Worm (Caenorhabditis elegans) whole organism, early embryonic: ENCODE measurements around the gene F20B10.3.

Experiments used
- B0310.2 ChIP-seq: sonication (generic microtip); optimal IDR thresholded peaks from 2 replicates; lab custom pipeline; 2016; ENCODE audit warnings: mild to moderate bottlenecking, missing genetic modification characterization, missing compliant biosample characterization
- F13C5.2 ChIP-seq: sonication (generic microtip); optimal IDR thresholded peaks from 2 replicates; lab custom pipeline; 2017; ENCODE audit warnings: mild to moderate bottlenecking, missing genetic modification characterization, inconsistent platforms, missing compliant biosample characterization
- aly-1 ChIP-seq: sonication (generic microtip); optimal IDR thresholded peaks from 2 replicates; lab custom pipeline; 2016; ENCODE audit warnings: missing genetic modification characterization, missing compliant biosample characterization
- ama-1 ChIP-seq: fragments of 150-350 bp; optimal IDR thresholded peaks from 2 replicates; lab custom pipeline; 2014
- ceh-13 ChIP-seq: fragments of 200-800 bp; sonication (Bioruptor generic); optimal IDR thresholded peaks from 2 replicates; lab custom pipeline; 2018; ENCODE audit warnings: mild to moderate bottlenecking, missing genetic modification characterization, missing compliant biosample characterization
- ceh-36 ChIP-seq: sonication (generic microtip); optimal IDR thresholded peaks from 2 replicates; lab custom pipeline; 2016; ENCODE audit warnings: missing genetic modification characterization, inconsistent platforms, missing compliant biosample characterization
- ets-7 ChIP-seq: sonication (generic microtip); optimal IDR thresholded peaks from 2 replicates; lab custom pipeline; 2016; ENCODE audit warnings: missing genotype, missing genetic modification characterization, missing compliant biosample characterization
- flt-1 ChIP-seq: fragments of 200-800 bp; sonication (Bioruptor generic); IDR thresholded peaks from 2 replicates; pipeline ENCODE4 v1.3.6; 2022; ENCODE audit warnings: missing genetic modification characterization, missing compliant biosample characterization
- hmbx-1 ChIP-seq: sonication (generic microtip); optimal IDR thresholded peaks from 2 replicates; lab custom pipeline; 2016; ENCODE audit warnings: mild to moderate bottlenecking, missing genetic modification characterization, missing compliant biosample characterization
- hmg-4 ChIP-seq: fragments of 200-800 bp; sonication (Bioruptor generic); optimal IDR thresholded peaks from 2 replicates; lab custom pipeline; 2018; ENCODE audit warnings: mild to moderate bottlenecking, missing genetic modification characterization, missing compliant biosample characterization
- hnd-1 ChIP-seq: sonication (generic microtip); optimal IDR thresholded peaks from 2 replicates; lab custom pipeline; 2016; ENCODE audit warnings: missing genetic modification characterization, missing compliant biosample characterization
- pes-1 ChIP-seq: fragments of 200-800 bp; sonication (Bioruptor generic); IDR thresholded peaks from 2 replicates; pipeline ENCODE4 v1.3.6; 2022; ENCODE audit warnings: missing genetic modification reagents, missing genetic modification characterization, missing compliant biosample characterization
- scrt-1 ChIP-seq: fragments of 200-800 bp; sonication (Bioruptor generic); IDR thresholded peaks from 2 replicates; pipeline ENCODE4 v1.3.6; 2022; ENCODE audit warnings: missing genetic modification characterization, missing compliant biosample characterization
- sea-1 ChIP-seq: fragments of 200-800 bp; sonication (Bioruptor generic); conservative IDR thresholded peaks from 2 replicates; pipeline ENCODE4 v1.3.6; 2022; ENCODE audit warnings: missing genetic modification characterization, missing compliant biosample characterization
- tbx-11 ChIP-seq: fragments of 200-800 bp; sonication (Bioruptor generic); IDR thresholded peaks from 2 replicates; pipeline ENCODE4 v1.3.6; 2022; ENCODE audit warnings: missing genetic modification characterization, missing compliant biosample characterization
- tbx-37 ChIP-seq: fragments of 200-800 bp; sonication (Bioruptor generic); conservative IDR thresholded peaks from 2 replicates; pipeline ENCODE4 v1.3.6; 2022; ENCODE audit warnings: missing genetic modification reagents, missing genetic modification characterization, missing compliant biosample characterization
- tra-4 ChIP-seq: sonication (generic microtip); optimal IDR thresholded peaks from 2 replicates; lab custom pipeline; 2017; ENCODE audit warnings: missing genetic modification characterization, missing compliant biosample characterization

Gene F20B10.3

DNA sequence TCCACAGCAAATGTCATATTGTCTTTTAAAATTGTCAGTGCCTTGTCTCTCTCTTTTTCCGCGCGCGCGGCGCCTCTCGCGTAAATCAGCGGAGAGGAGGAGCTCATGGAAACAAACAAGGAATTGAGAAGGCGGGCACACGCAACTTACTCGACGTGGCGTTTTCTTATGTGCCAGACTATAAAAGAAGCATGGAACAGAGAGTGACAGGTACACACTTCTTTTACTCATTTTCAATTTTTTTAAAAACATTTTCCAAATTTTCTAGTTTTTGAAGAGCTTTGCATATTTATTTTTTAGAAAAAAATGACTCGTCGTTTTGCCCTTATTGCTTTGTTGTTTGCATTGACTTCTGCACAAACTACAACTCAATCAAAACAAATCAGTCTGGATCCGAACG lies at the start of gene F20B10.3:
Gene F20B10.3, plus strand, starts transcription at position 301 of the 400 bp plus-strand sequence.
- TF ChIP-seq pes-1 (GFP tag; lab: Robert Waterston, UW) = no peak
- TF ChIP-seq sea-1 (GFP tag; lab: Robert Waterston, UW) = no peak
- TF ChIP-seq tra-4 (tag; lab: Kevin White, UChicago) = no peak
- TF ChIP-seq scrt-1 (GFP tag; lab: Robert Waterston, UW) = no peak
- no peak for TF ChIP-seq F13C5.2 (tag; lab: Kevin White, UChicago)
- TF ChIP-seq aly-1 (tag; lab: Kevin White, UChicago) = no peak
- no peak for TF ChIP-seq hnd-1 (tag; lab: Kevin White, UChicago)
- no peak for TF ChIP-seq ets-7 (tag; lab: Kevin White, UChicago)
- no peak for TF ChIP-seq B0310.2
- TF ChIP-seq tbx-11 = no peak
- TF ChIP-seq hmg-4 (GFP tag; lab: Kevin White, UChicago) = no peak
- TF ChIP-seq tbx-37 = no peak
- TF ChIP-seq hmbx-1 (tag; lab: Kevin White, UChicago) = no peak
- no peak for TF ChIP-seq ceh-36 (tag; lab: Kevin White, UChicago)
- TF ChIP-seq flt-1 (GFP tag; lab: Robert Waterston, UW) = no peak
- TF ChIP-seq ceh-13 (GFP tag; lab: Kevin White, UChicago) = no peak
- no peak for TF ChIP-seq ama-1 (lab: Kevin White, UChicago)

- no peak for TF ChIP-seq hnd-1 (tag; lab: Kevin White, UChicago)
- no peak for TF ChIP-seq aly-1 (tag; lab: Kevin White, UChicago)
- TF ChIP-seq pes-1 (GFP tag; lab: Robert Waterston, UW) = no peak
- TF ChIP-seq sea-1 (GFP tag; lab: Robert Waterston, UW) = no peak
Observed at ce11 chrIV:12120536-12120935, 47.5 kb upstream of the F20B10.3 start.

- TF ChIP-seq tbx-37 (no peak), hmg-4 (GFP tag; lab: Kevin White, UChicago) (no peak), pes-1 (GFP tag; lab: Robert Waterston, UW) (no peak), tra-4 (tag; lab: Kevin White, UChicago) (no peak), ceh-36 (tag; lab: Kevin White, UChicago) (no peak), ceh-13 (GFP tag; lab: Kevin White, UChicago) (no peak), ama-1 (lab: Kevin White, UChicago) (no peak), aly-1 (tag; lab: Kevin White, UChicago) (no peak), hmbx-1 (tag; lab: Kevin White, UChicago) (no peak), flt-1 (GFP tag; lab: Robert Waterston, UW) (no peak), B0310.2 (no peak)
Observed at ce11 chrIV:12121076-12121475, 47.0 kb upstream of the F20B10.3 start, which contains the start of the genes ddb-1 and M18.6. TSS of gene ddb-1 (minus strand) at chrIV:12121165. TSS of gene M18.6 (plus strand) at chrIV:12121310.

ce11 chrIV:12122874-12123664 lies 45.0 kb upstream of the F20B10.3 start, which contains the start of gene aly-3:
TSS of gene aly-3 (plus strand) at chrIV:12123282.
- TF ChIP-seq F13C5.2 (tag; lab: Kevin White, UChicago) (peak; percentile 19), ama-1 (lab: Kevin White, UChicago) (no peak)

DNA sequence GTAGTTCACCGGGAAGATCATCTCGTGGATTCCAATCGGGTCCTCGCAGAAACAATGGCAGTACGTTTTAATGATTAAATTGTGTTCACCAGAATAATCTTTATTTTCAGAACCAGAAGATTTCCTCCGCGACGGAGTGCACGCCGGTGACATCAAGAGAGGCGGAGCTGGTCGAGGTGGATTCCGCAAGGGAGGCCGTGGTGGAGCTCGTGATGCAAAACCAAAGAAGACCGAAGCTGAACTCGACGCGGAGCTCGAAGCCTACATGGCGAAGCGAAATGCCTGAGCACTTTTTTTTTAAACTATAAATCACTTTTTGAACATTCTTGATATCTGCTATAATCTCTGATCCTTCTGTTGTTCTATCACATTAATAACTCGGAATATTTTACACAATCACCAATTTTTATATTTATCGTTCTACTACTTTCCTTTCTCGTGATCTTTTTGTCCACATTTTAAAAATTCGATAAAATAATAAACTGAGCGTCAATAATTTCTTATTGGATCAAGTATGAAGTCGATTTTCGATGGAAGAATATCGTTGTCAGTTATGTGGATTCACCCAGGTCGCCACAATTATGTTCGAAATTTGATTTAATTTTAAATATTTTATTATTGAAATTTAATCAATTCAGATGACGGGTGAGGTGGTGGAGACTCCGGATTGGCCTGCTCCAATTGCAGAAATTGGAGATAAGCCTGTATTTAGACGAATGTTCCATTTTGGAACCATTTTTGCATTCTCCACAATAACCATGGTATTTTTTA lies 43.5 kb upstream of the F20B10.3 start, which contains the start of gene dhhc-6:
Gene dhhc-6, plus strand, starts transcription at position 639 of the 771 bp plus-strand sequence.
- TF ChIP-seq ceh-36 (tag; lab: Kevin White, UChicago) = no peak
- TF ChIP-seq aly-1 (tag; lab: Kevin White, UChicago) = no peak
- TF ChIP-seq scrt-1 (GFP tag; lab: Robert Waterston, UW) = no peak
- TF ChIP-seq sea-1 (GFP tag; lab: Robert Waterston, UW) = no peak
- TF ChIP-seq ceh-13 (GFP tag; lab: Kevin White, UChicago) = no peak
- no peak for TF ChIP-seq hmbx-1 (tag; lab: Kevin White, UChicago)
- no peak for TF ChIP-seq hnd-1 (tag; lab: Kevin White, UChicago)
- no peak for TF ChIP-seq tbx-37
- no peak for TF ChIP-seq B0310.2
- TF ChIP-seq F13C5.2 (tag; lab: Kevin White, UChicago) = no peak
- TF ChIP-seq pes-1 (GFP tag; lab: Robert Waterston, UW) = no peak
- TF ChIP-seq hmg-4 (GFP tag; lab: Kevin White, UChicago) = no peak
- no peak for TF ChIP-seq flt-1 (GFP tag; lab: Robert Waterston, UW)
- no peak for TF ChIP-seq ama-1 (lab: Kevin White, UChicago)
- TF ChIP-seq ets-7 (tag; lab: Kevin White, UChicago) = no peak

ce11 chrIV:12126740-12127472 lies 41.1 kb upstream of the F20B10.3 start:
- TF ChIP-seq F13C5.2 (tag; lab: Kevin White, UChicago) (no peak), scrt-1 (GFP tag; lab: Robert Waterston, UW) (no peak), ceh-13 (GFP tag; lab: Kevin White, UChicago) (no peak), B0310.2 (no peak), tbx-37 (no peak), sea-1 (GFP tag; lab: Robert Waterston, UW) (no peak), hmg-4 (GFP tag; lab: Kevin White, UChicago) (no peak), pes-1 (GFP tag; lab: Robert Waterston, UW) (no peak), tbx-11 (no peak), aly-1 (tag; lab: Kevin White, UChicago) (no peak), hnd-1 (tag; lab: Kevin White, UChicago) (no peak), ets-7 (tag; lab: Kevin White, UChicago) (no peak), tra-4 (tag; lab: Kevin White, UChicago) (no peak), ceh-36 (tag; lab: Kevin White, UChicago) (no peak), hmbx-1 (tag; lab: Kevin White, UChicago) (no peak), ama-1 (lab: Kevin White, UChicago) (no peak), flt-1 (GFP tag; lab: Robert Waterston, UW) (no peak)
